Worm (Caenorhabditis elegans): ENCODE measurements around the gene nlp-43.

ce11 chrIII:5012460-5012859 lies 29.8 kb upstream of the nlp-43 start:
- TF ChIP-seq klf-2 (GFP tag; conservative IDR thresholded peaks at IDR 0.05) = no peak
- no peak for TF ChIP-seq flt-1 (GFP tag; IDR thresholded peaks at IDR 0.05)
- TF ChIP-seq T22C8.4 (GFP tag; IDR thresholded peaks at IDR 0.05) = no peak
- no peak for TF ChIP-seq cog-1 (tag; optimal IDR thresholded peaks at IDR 0.05)
- no peak for TF ChIP-seq ztf-29 (GFP tag; IDR thresholded peaks at IDR 0.05)
- TF ChIP-seq tab-1 (GFP tag; IDR thresholded peaks at IDR 0.05) = no peak
- no peak for TF ChIP-seq med-1 (GFP tag; optimal IDR thresholded peaks at IDR 0.05; ENCODE audit: insufficient read depth)
